Fruit fly (Drosophila melanogaster) whole organism, prepupa: ENCODE measurements around the gene CG11454.

Experiments
- CG16779 ChIP-seq: fragments of 200-800 bp; sonication (Bioruptor generic); optimal IDR thresholded peaks from 3 replicates; lab custom pipeline; 2017; ENCODE audit warnings: missing biosample characterization, mild to moderate bottlenecking, missing genetic modification characterization
- CG3032 ChIP-seq: fragments of 200-800 bp; optimal IDR thresholded peaks from 2 replicates; lab custom pipeline; 2019; ENCODE audit warnings: missing biosample characterization, mild to moderate bottlenecking, missing genetic modification characterization, moderate library complexity
- CG7368 ChIP-seq: fragments of 200-800 bp; sonication (Bioruptor generic); optimal IDR thresholded peaks from 3 replicates; lab custom pipeline; 2016; ENCODE audit warnings: missing biosample characterization, missing genetic modification characterization
- CG8632 ChIP-seq: fragments of 200-800 bp; sonication (Bioruptor generic); optimal IDR thresholded peaks from 3 replicates; lab custom pipeline; 2016; ENCODE audit warnings: missing biosample characterization, missing genetic modification characterization
- Met ChIP-seq: fragments of 200-800 bp; sonication (Bioruptor generic); optimal IDR thresholded peaks from 3 replicates; lab custom pipeline; 2016; ENCODE audit warnings: missing biosample characterization, missing genetic modification characterization
- fd59A ChIP-seq: fragments of 200-800 bp; sonication (Bioruptor generic); optimal IDR thresholded peaks from 2 replicates; lab custom pipeline; 2017; ENCODE audit warnings: missing biosample characterization, mild to moderate bottlenecking, missing genetic modification characterization, missing genetic modification reagents
- ss ChIP-seq, 2 experiments: fragments of 200-800 bp; sonication (Bioruptor generic); optimal IDR thresholded peaks; 2 replicates in 1 of 2; 3 replicates in 1 of 2; lab custom pipeline; 2017 to 2018; ENCODE audit warnings: mild to moderate bottlenecking in 2 of 2, missing biosample characterization in 2 of 2, missing genetic modification characterization in 2 of 2, moderate library complexity in 1 of 2

- TF ChIP-seq CG7368 (no peak), Met (no peak), fd59A (GFP tag; lab: Kevin White, UChicago) (no peak), CG3032 (tag; lab: Kevin White, UChicago) (no peak), ss (GFP tag; optimal IDR thresholded peaks at IDR 0.05; lab: Kevin White, UChicago) (no peak), CG16779 (tag; lab: Kevin White, UChicago) (no peak), CG8632 (GFP tag; lab: Kevin White, UChicago) (no peak)
These were observed 17.5 kb upstream of the CG11454 start for dm6 chr2L:125364-126252.
